Fruit fly (Drosophila melanogaster) whole organism, prepupa: Measurements from ENCODE around the gene CG31109.

Experiments
- Blimp-1 ChIP-seq: fragments of 200-800 bp; sonication (Bioruptor generic); optimal IDR thresholded peaks from 3 replicates; lab custom pipeline; 2017; ENCODE audit warnings: missing biosample characterization, missing genetic modification characterization, mild to moderate bottlenecking, moderate library complexity, missing genetic modification reagents
- CG10631 ChIP-seq: fragments of 200-800 bp; sonication (Bioruptor generic); optimal IDR thresholded peaks from 2 replicates; lab custom pipeline; 2016; ENCODE audit warnings: missing biosample characterization, missing genetic modification characterization
- CG10669 ChIP-seq: fragments of 200-800 bp; sonication (Bioruptor generic); optimal IDR thresholded peaks from 3 replicates; lab custom pipeline; 2018; ENCODE audit warnings: missing biosample characterization, mild to moderate bottlenecking, missing genetic modification characterization, moderate library complexity
- CG3032 ChIP-seq: fragments of 200-800 bp; optimal IDR thresholded peaks from 2 replicates; lab custom pipeline; 2019; ENCODE audit warnings: missing biosample characterization, mild to moderate bottlenecking, missing genetic modification characterization, moderate library complexity
- CG34406 ChIP-seq: fragments of 200-800 bp; sonication (Bioruptor generic); optimal IDR thresholded peaks from 3 replicates; lab custom pipeline; 2016; ENCODE audit warnings: missing biosample characterization, missing genetic modification characterization
- CG6808 ChIP-seq: fragments of 200-800 bp; sonication (Bioruptor generic); optimal IDR thresholded peaks from 3 replicates; lab custom pipeline; 2017; ENCODE audit warnings: missing biosample characterization, missing genetic modification characterization, mild to moderate bottlenecking, moderate library complexity, missing genetic modification reagents
- CG6854 ChIP-seq: fragments of 200-800 bp; sonication (Bioruptor generic); optimal IDR thresholded peaks from 2 replicates; lab custom pipeline; 2017; ENCODE audit warnings: missing biosample characterization, mild to moderate bottlenecking, missing genetic modification characterization
- Eip78C ChIP-seq: fragments of 200-800 bp; sonication (Bioruptor generic); peaks from one replicate; lab custom pipeline; 2016; ENCODE audit warnings: missing biosample characterization, missing genetic modification characterization
- Lpt ChIP-seq: fragments of 200-800 bp; sonication (Bioruptor generic); optimal IDR thresholded peaks from 3 replicates; lab custom pipeline; 2016; ENCODE audit warnings: missing biosample characterization, missing genetic modification characterization
- Sox15 ChIP-seq: fragments of 200-800 bp; sonication (Bioruptor generic); optimal IDR thresholded peaks from 3 replicates; lab custom pipeline; 2016; ENCODE audit warnings: missing biosample characterization, missing genetic modification characterization
- dac ChIP-seq: fragments of 200-800 bp; sonication (Bioruptor generic); optimal IDR thresholded peaks from 2 replicates; lab custom pipeline; 2017; ENCODE audit warnings: missing biosample characterization, mild to moderate bottlenecking, missing genetic modification characterization
- esn ChIP-seq: fragments of 200-800 bp; sonication (Bioruptor generic); optimal IDR thresholded peaks from 2 replicates; lab custom pipeline; 2016; ENCODE audit warnings: missing biosample characterization, mild to moderate bottlenecking, missing genetic modification characterization, moderate library complexity
- lz ChIP-seq: fragments of 200-800 bp; sonication (Bioruptor generic); optimal IDR thresholded peaks from 3 replicates; lab custom pipeline; 2016; ENCODE audit warnings: missing biosample characterization, missing genetic modification characterization
- vri ChIP-seq: fragments of 200-800 bp; sonication (Bioruptor generic); optimal IDR thresholded peaks from 3 replicates; lab custom pipeline; 2016; ENCODE audit warnings: missing biosample characterization, mild to moderate bottlenecking, missing genetic modification characterization

DNA sequence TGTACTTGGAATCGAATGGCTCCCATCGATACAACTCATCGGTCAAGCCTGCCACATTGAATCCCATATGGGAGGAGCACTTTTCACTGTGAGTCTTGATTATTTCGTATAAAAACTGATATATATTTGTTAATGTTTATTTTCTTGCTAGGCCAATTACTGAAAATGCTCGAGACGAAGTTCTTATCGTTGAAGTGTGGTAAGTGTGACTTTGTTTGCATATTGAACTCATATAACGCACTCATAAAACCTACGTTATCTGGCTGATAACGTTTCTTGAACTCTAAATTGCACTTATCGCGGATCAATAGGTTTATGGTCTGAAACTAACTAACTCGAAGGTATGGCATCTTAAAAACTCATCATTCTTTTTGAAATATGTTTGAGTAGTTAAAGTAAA, 6.0 kb upstream of the CG31109 start:
- no peak for TF ChIP-seq vri
- no peak for TF ChIP-seq Eip78C
- no peak for TF ChIP-seq CG10631 (GFP tag; lab: Kevin White, UChicago)
- TF ChIP-seq lz (GFP tag; lab: Kevin White, UChicago): no peak
- no peak for TF ChIP-seq Blimp-1 (GFP tag; lab: Kevin White, UChicago)
- no peak for TF ChIP-seq CG6808 (GFP tag; lab: Kevin White, UChicago)
- TF ChIP-seq CG6854 (GFP tag; lab: Kevin White, UChicago): no peak
- no peak for TF ChIP-seq CG10669 (GFP tag; lab: Kevin White, UChicago)
- TF ChIP-seq CG34406: no peak
- TF ChIP-seq esn (GFP tag; lab: Kevin White, UChicago): no peak
- no peak for TF ChIP-seq CG3032 (tag; lab: Kevin White, UChicago)
- TF ChIP-seq Sox15: no peak
- TF ChIP-seq Lpt (GFP tag; lab: Kevin White, UChicago): no peak
- no peak for TF ChIP-seq dac
